Fruit fly (Drosophila melanogaster) whole organism, pupa: Measurements from ENCODE around the gene CG3309.
A peak's percentile ranks its signal among the peaks of the same experiment; 100 is the strongest.

Experiments
- CG10348 ChIP-seq: fragments of 200-800 bp; sonication (Bioruptor generic); IDR thresholded peaks from 2 replicates; pipeline ENCODE4 v1.3.6; 2022; ENCODE audit warnings: missing biosample characterization, missing genetic modification characterization
- CG12605 ChIP-seq: fragments of 200-800 bp; sonication (Bioruptor generic); IDR thresholded peaks from 2 replicates; pipeline ENCODE4 v1.3.6; 2022; ENCODE audit warnings: missing biosample characterization, missing genetic modification characterization
- CG13204 ChIP-seq: fragments of 200-800 bp; sonication (Bioruptor generic); optimal IDR thresholded peaks from 2 replicates; lab custom pipeline; 2018; ENCODE audit warnings: missing biosample characterization, mild to moderate bottlenecking, missing genetic modification characterization, moderate library complexity
- CG14655 ChIP-seq: fragments of 200-800 bp; sonication (Bioruptor generic); optimal IDR thresholded peaks from 3 replicates; lab custom pipeline; 2017; ENCODE audit warnings: mild to moderate bottlenecking, missing biosample characterization, missing genetic modification reagents, missing genetic modification characterization
- CG15710 ChIP-seq: fragments of 200-800 bp; sonication (Bioruptor generic); optimal IDR thresholded peaks from 2 replicates; lab custom pipeline; 2018; ENCODE audit warnings: missing biosample characterization, mild to moderate bottlenecking, missing genetic modification characterization, moderate library complexity
- CG17806 ChIP-seq: fragments of 200-800 bp; sonication (Bioruptor generic); optimal IDR thresholded peaks from 2 replicates; lab custom pipeline; 2018; ENCODE audit warnings: missing biosample characterization, mild to moderate bottlenecking, missing genetic modification characterization, moderate library complexity
- CG32121 ChIP-seq: fragments of 200-800 bp; sonication (Bioruptor generic); IDR thresholded peaks from 2 replicates; pipeline ENCODE4 v1.3.6; 2022; ENCODE audit warnings: missing biosample characterization, missing genetic modification characterization
- CG34367 ChIP-seq: fragments of 200-800 bp; sonication (Bioruptor generic); optimal IDR thresholded peaks from 2 replicates; lab custom pipeline; 2018; ENCODE audit warnings: missing biosample characterization, mild to moderate bottlenecking, missing genetic modification characterization
- CG4496 ChIP-seq: fragments of 200-800 bp; sonication (Bioruptor generic); IDR thresholded peaks from 3 replicates; pipeline ENCODE4 v1.3.6; 2022; ENCODE audit warnings: missing biosample characterization, missing genetic modification characterization
- CG8159 ChIP-seq: fragments of 200-800 bp; sonication (Bioruptor generic); optimal IDR thresholded peaks from 3 replicates; lab custom pipeline; 2018; ENCODE audit warnings: missing biosample characterization, mild to moderate bottlenecking, missing genetic modification characterization, moderate library complexity
- CG8301 ChIP-seq: fragments of 200-800 bp; sonication (Bioruptor generic); optimal IDR thresholded peaks from 2 replicates; lab custom pipeline; 2018; ENCODE audit warnings: missing biosample characterization, mild to moderate bottlenecking, missing genetic modification characterization
- CG9948 ChIP-seq: fragments of 200-800 bp; sonication (Bioruptor generic); optimal IDR thresholded peaks from 2 replicates; lab custom pipeline; 2018; ENCODE audit warnings: missing biosample characterization, mild to moderate bottlenecking, missing genetic modification characterization, moderate library complexity
- D1 ChIP-seq: fragments of 200-800 bp; sonication (Bioruptor generic); optimal IDR thresholded peaks from 2 replicates; lab custom pipeline; 2018; ENCODE audit warnings: missing biosample characterization, mild to moderate bottlenecking, missing genetic modification characterization, moderate library complexity
- EcR ChIP-seq: fragments of 200-800 bp; sonication (Bioruptor generic); optimal IDR thresholded peaks from 3 replicates; lab custom pipeline; 2019; ENCODE audit warnings: missing biosample characterization, missing genetic modification characterization, mild to moderate bottlenecking, moderate library complexity, missing genetic modification reagents
- Ets98B ChIP-seq: fragments of 200-800 bp; sonication (Bioruptor generic); IDR thresholded peaks from 2 replicates; pipeline ENCODE4 v1.3.6; 2022; ENCODE audit warnings: missing biosample characterization, missing genetic modification characterization
- Pif1A ChIP-seq: fragments of 200-800 bp; sonication (Bioruptor generic); optimal IDR thresholded peaks from 3 replicates; lab custom pipeline; 2016; ENCODE audit warnings: missing biosample characterization, missing genetic modification characterization
- Pif1B ChIP-seq: fragments of 200-800 bp; sonication (Bioruptor generic); optimal IDR thresholded peaks from 3 replicates; lab custom pipeline; 2016; ENCODE audit warnings: missing biosample characterization, missing genetic modification characterization
- Snoo ChIP-seq: fragments of 200-800 bp; sonication (Bioruptor generic); optimal IDR thresholded peaks from 3 replicates; lab custom pipeline; 2017; ENCODE audit warnings: missing biosample characterization, mild to moderate bottlenecking, missing genetic modification characterization, inconsistent platforms
- fd96Ca ChIP-seq: fragments of 200-800 bp; sonication (Bioruptor generic); IDR thresholded peaks from 3 replicates; pipeline ENCODE4 v1.3.6; 2022; ENCODE audit warnings: missing biosample characterization, missing genetic modification characterization
- gl ChIP-seq: fragments of 200-800 bp; sonication (Bioruptor generic); optimal IDR thresholded peaks from 2 replicates; lab custom pipeline; 2018; ENCODE audit warnings: missing biosample characterization, mild to moderate bottlenecking, missing genetic modification characterization
- rn ChIP-seq: fragments of 200-800 bp; sonication (Bioruptor generic); IDR thresholded peaks from 2 replicates; pipeline ENCODE4 v1.3.6; 2022; ENCODE audit warnings: missing biosample characterization, missing genetic modification characterization

CG3309 gene

dm6 chrX:5322459-5322883, 6.7 kb downstream of the CG3309 start, which contains the start of gene Rnp4F:
Gene Rnp4F, minus strand, starts transcription at chrX:5322696.
- TF ChIP-seq CG17806: peak; percentile 50
- peak; percentile 84; the same call in 2 of the 3 replicates for TF ChIP-seq CG4496 (GFP tag; lab: Robert Waterston, UW)
- TF ChIP-seq fd96Ca (GFP tag; lab: Robert Waterston, UW): peak; percentile 79
- TF ChIP-seq Ets98B (GFP tag; lab: Robert Waterston, UW): peak; percentile 60
- no peak for TF ChIP-seq D1 (tag; lab: Kevin White, UChicago)
- TF ChIP-seq gl (tag; lab: Kevin White, UChicago): peak; percentile 47
- TF ChIP-seq CG34367 (tag; lab: Kevin White, UChicago): peak; percentile 58
- TF ChIP-seq CG8159: peak; percentile 54
- TF ChIP-seq CG32121 (GFP tag; lab: Robert Waterston, UW): peak; percentile 63
- peak; percentile 72 for TF ChIP-seq CG15710 (tag; lab: Kevin White, UChicago)
- TF ChIP-seq CG9948 (tag; lab: Kevin White, UChicago): peak; percentile 51
- peak; percentile 54 for TF ChIP-seq CG12605 (GFP tag; lab: Robert Waterston, UW)
- TF ChIP-seq rn (GFP tag; lab: Robert Waterston, UW): no peak
- TF ChIP-seq EcR: no peak
- TF ChIP-seq CG8301 (tag; lab: Kevin White, UChicago): no peak
- no peak for TF ChIP-seq Pif1A (GFP tag; lab: Kevin White, UChicago)
- peak; percentile 72 for TF ChIP-seq Snoo (tag; lab: Kevin White, UChicago)
- no peak for TF ChIP-seq CG14655 (GFP tag; lab: Kevin White, UChicago)
- TF ChIP-seq CG10348 (GFP tag; lab: Robert Waterston, UW): no peak
- no peak for TF ChIP-seq Pif1B (GFP tag; lab: Kevin White, UChicago)
- TF ChIP-seq CG13204 (GFP tag; lab: Kevin White, UChicago): no peak
- TF ChIP-seq, all 21 proteins: peak for 12

dm6 chrX:5317170-5317569, 12.0 kb downstream of the CG3309 start, which contains the start of the genes CG15930 and Sas10:
Gene CG15930, minus strand, starts transcription at chrX:5317295.
Gene Sas10, plus strand, starts transcription at chrX:5317409.
- TF ChIP-seq CG8159 (no peak), CG10348 (GFP tag; lab: Robert Waterston, UW) (no peak), CG13204 (GFP tag; lab: Kevin White, UChicago) (no peak), Pif1A (GFP tag; lab: Kevin White, UChicago) (no peak), D1 (tag; lab: Kevin White, UChicago) (no peak)

dm6 chrX:5312958-5313357, 16.2 kb downstream of the CG3309 start, which contains the start of gene CG4198:
Gene CG4198, plus strand, starts transcription at chrX:5313258.
- TF ChIP-seq EcR (no peak), CG32121 (GFP tag; lab: Robert Waterston, UW) (no peak), D1 (tag; lab: Kevin White, UChicago) (no peak), CG9948 (tag; lab: Kevin White, UChicago) (no peak), CG8159 (no peak), CG13204 (GFP tag; lab: Kevin White, UChicago) (no peak)

dm6 chrX:5311838-5312339, 17.3 kb downstream of the CG3309 start, which contains the start of the genes TrxT and dhd:
Gene TrxT, minus strand, starts transcription at chrX:5311888.
Gene dhd, plus strand, starts transcription at chrX:5312171.
- TF ChIP-seq rn (GFP tag; lab: Robert Waterston, UW) (no peak), gl (tag; lab: Kevin White, UChicago) (peak; percentile 34), CG12605 (GFP tag; lab: Robert Waterston, UW) (no peak), CG34367 (tag; lab: Kevin White, UChicago) (peak; percentile 40), CG8301 (tag; lab: Kevin White, UChicago) (no peak), CG13204 (GFP tag; lab: Kevin White, UChicago) (no peak), CG10348 (GFP tag; lab: Robert Waterston, UW) (no peak), Ets98B (GFP tag; lab: Robert Waterston, UW) (peak; percentile 63), EcR (no peak), CG14655 (GFP tag; lab: Kevin White, UChicago) (no peak), D1 (tag; lab: Kevin White, UChicago) (no peak), CG9948 (tag; lab: Kevin White, UChicago) (no peak), Pif1A (GFP tag; lab: Kevin White, UChicago) (no peak), CG17806 (no peak), Pif1B (GFP tag; lab: Kevin White, UChicago) (no peak), CG15710 (tag; lab: Kevin White, UChicago) (peak; percentile 21), CG32121 (GFP tag; lab: Robert Waterston, UW) (peak; percentile 49; the same call in 1 of the 2 replicates), CG4496 (GFP tag; lab: Robert Waterston, UW) (peak; percentile 88), Snoo (tag; lab: Kevin White, UChicago) (no peak), fd96Ca (GFP tag; lab: Robert Waterston, UW) (peak; percentile 69), CG8159 (peak; percentile 46)

- TF ChIP-seq D1 (tag; lab: Kevin White, UChicago) (no peak), fd96Ca (GFP tag; lab: Robert Waterston, UW) (0 out of 3 replicates have a peak, but pooled peaks have one; percentile 5), EcR (no peak), CG8159 (peak; percentile 1), CG15710 (tag; lab: Kevin White, UChicago) (no peak), CG32121 (GFP tag; lab: Robert Waterston, UW) (peak; percentile 17; the same call in 1 of the 2 replicates), CG34367 (tag; lab: Kevin White, UChicago) (no peak)
- TF ChIP-seq, all 21 proteins: peak for 3
These were observed 20.2 kb downstream of the CG3309 start, which contains the start of the genes Cdk7 and snf for dm6 chrX:5308963-5309362. Gene Cdk7, minus strand, starts transcription at chrX:5308983. Gene snf, plus strand, starts transcription at chrX:5309242.
